Worm (Caenorhabditis elegans) whole organism, mixed stage, embryonic: ENCODE data around the gene F47B10.5.

Experiments
- M03D4.4 ChIP-seq: sonication (generic microtip); optimal IDR thresholded peaks from 2 replicates; lab custom pipeline; 2017; ENCODE audit warnings: mild to moderate bottlenecking, missing genetic modification characterization, missing compliant biosample characterization
- bed-3 ChIP-seq: fragments of 200-800 bp; sonication (Bioruptor generic); optimal IDR thresholded peaks from 3 replicates; lab custom pipeline; 2018; ENCODE audit warnings: mild to moderate bottlenecking, missing genetic modification characterization, moderate library complexity, missing compliant biosample characterization
- blmp-1 ChIP-seq: fragments of 150-350 bp; optimal IDR thresholded peaks from 2 replicates; lab custom pipeline; 2014; ENCODE audit warnings: missing biosample characterization, missing genetic modification characterization
- ces-1 ChIP-seq: fragments of 150-350 bp; optimal IDR thresholded peaks from 2 replicates; lab custom pipeline; 2014; ENCODE audit warnings: missing biosample characterization, missing genetic modification reagents, missing genetic modification characterization
- cnd-1 ChIP-seq: fragments of 200-800 bp; sonication (Bioruptor generic); optimal IDR thresholded peaks from 2 replicates; lab custom pipeline; 2018; ENCODE audit warnings: mild to moderate bottlenecking, missing genetic modification characterization, missing compliant biosample characterization
- drap-1 ChIP-seq: fragments of 200-800 bp; sonication (Bioruptor generic); optimal IDR thresholded peaks from 3 replicates; lab custom pipeline; 2018; ENCODE audit warnings: mild to moderate bottlenecking, missing genetic modification characterization, missing compliant biosample characterization
- elt-1 ChIP-seq: sonication (generic microtip); optimal IDR thresholded peaks from 2 replicates; lab custom pipeline; 2017; ENCODE audit warnings: missing genetic modification characterization, mild to moderate bottlenecking, missing compliant biosample characterization, antibody characterized with exemption, moderate library complexity, borderline replicate concordance; ENCODE audit not compliant: insufficient read depth
- elt-3 ChIP-seq: fragments of 150-350 bp; optimal IDR thresholded peaks from 2 replicates; lab custom pipeline; 2014; ENCODE audit warnings: missing biosample characterization, missing genetic modification characterization
- flh-1 ChIP-seq: fragments of 200-800 bp; sonication (Bioruptor generic); optimal IDR thresholded peaks from 2 replicates; lab custom pipeline; 2018; ENCODE audit warnings: mild to moderate bottlenecking, missing genetic modification characterization, moderate library complexity, missing compliant biosample characterization
- ham-2 ChIP-seq: fragments of 200-800 bp; sonication (Bioruptor generic); optimal IDR thresholded peaks from 2 replicates; lab custom pipeline; 2018; ENCODE audit warnings: mild to moderate bottlenecking, missing genetic modification characterization, missing compliant biosample characterization
- hlh-1 ChIP-seq: fragments of 150-350 bp; optimal IDR thresholded peaks from 2 replicates; lab custom pipeline; 2014; ENCODE audit warnings: missing biosample characterization, missing genetic modification reagents, missing genetic modification characterization
- lin-13 ChIP-seq: fragments of 150-350 bp; optimal IDR thresholded peaks from 2 replicates; lab custom pipeline; 2014; ENCODE audit warnings: missing biosample characterization, missing genetic modification characterization
- lin-32 ChIP-seq: fragments of 200-800 bp; sonication (Bioruptor generic); optimal IDR thresholded peaks from 2 replicates; lab custom pipeline; 2018; ENCODE audit warnings: mild to moderate bottlenecking, missing genetic modification characterization, missing compliant biosample characterization
- mep-1 ChIP-seq: fragments of 150-350 bp; optimal IDR thresholded peaks from 2 replicates; lab custom pipeline; 2017; ENCODE audit warnings: missing biosample characterization, missing genetic modification reagents, missing genetic modification characterization, inconsistent platforms
- nhr-12 ChIP-seq: fragments of 150-350 bp; optimal IDR thresholded peaks from 2 replicates; lab custom pipeline; 2014; ENCODE audit warnings: missing biosample characterization, missing genetic modification characterization
- nhr-2 ChIP-seq: fragments of 150-350 bp; optimal IDR thresholded peaks from 2 replicates; lab custom pipeline; 2014; ENCODE audit warnings: missing biosample characterization, missing genetic modification characterization
- nhr-237 ChIP-seq: fragments of 150-350 bp; optimal IDR thresholded peaks from 2 replicates; lab custom pipeline; 2014; ENCODE audit warnings: missing biosample characterization, missing genetic modification characterization
- nhr-28 ChIP-seq: fragments of 150-350 bp; optimal IDR thresholded peaks from 2 replicates; lab custom pipeline; 2014; ENCODE audit warnings: missing biosample characterization, missing genetic modification characterization
- nhr-76 ChIP-seq: sonication (generic microtip); optimal IDR thresholded peaks from 2 replicates; lab custom pipeline; 2017; ENCODE audit warnings: missing biosample characterization, missing genetic modification characterization
- pha-4 ChIP-seq: fragments of 150-350 bp; optimal IDR thresholded peaks from 2 replicates; lab custom pipeline; 2018; ENCODE audit warnings: missing biosample characterization, missing genetic modification reagents, missing genetic modification characterization
- sem-2 ChIP-seq: fragments of 200-800 bp; sonication (Bioruptor generic); optimal IDR thresholded peaks from 2 replicates; lab custom pipeline; 2018; ENCODE audit warnings: mild to moderate bottlenecking, missing genetic modification characterization, missing compliant biosample characterization
- sptf-1 ChIP-seq: sonication (generic microtip); optimal IDR thresholded peaks from 2 replicates; lab custom pipeline; 2017; ENCODE audit warnings: mild to moderate bottlenecking, missing genetic modification characterization, moderate library complexity, missing compliant biosample characterization
- tbx-8 ChIP-seq: fragments of 200-800 bp; sonication (Bioruptor generic); optimal IDR thresholded peaks from 2 replicates; lab custom pipeline; 2018; ENCODE audit warnings: mild to moderate bottlenecking, missing genetic modification characterization, moderate library complexity, missing compliant biosample characterization
- unc-39 ChIP-seq: fragments of 150-350 bp; optimal IDR thresholded peaks from 2 replicates; lab custom pipeline; 2014; ENCODE audit warnings: missing biosample characterization, missing genetic modification characterization
- unc-62 ChIP-seq: fragments of 150-350 bp; optimal IDR thresholded peaks from 2 replicates; lab custom pipeline; 2014; ENCODE audit warnings: missing biosample characterization, missing genetic modification reagents, missing genetic modification characterization
- zip-8 ChIP-seq: fragments of 150-350 bp; optimal IDR thresholded peaks from 2 replicates; lab custom pipeline; 2014; ENCODE audit warnings: missing biosample characterization, missing genetic modification characterization

The F47B10.5 gene

ce11 chrX:10890456-10890855 is at the start of gene F47B10.5:
Gene F47B10.5 (minus strand): TSS chrX:10890556.
- TF ChIP-seq zip-8: no peak

DNA sequence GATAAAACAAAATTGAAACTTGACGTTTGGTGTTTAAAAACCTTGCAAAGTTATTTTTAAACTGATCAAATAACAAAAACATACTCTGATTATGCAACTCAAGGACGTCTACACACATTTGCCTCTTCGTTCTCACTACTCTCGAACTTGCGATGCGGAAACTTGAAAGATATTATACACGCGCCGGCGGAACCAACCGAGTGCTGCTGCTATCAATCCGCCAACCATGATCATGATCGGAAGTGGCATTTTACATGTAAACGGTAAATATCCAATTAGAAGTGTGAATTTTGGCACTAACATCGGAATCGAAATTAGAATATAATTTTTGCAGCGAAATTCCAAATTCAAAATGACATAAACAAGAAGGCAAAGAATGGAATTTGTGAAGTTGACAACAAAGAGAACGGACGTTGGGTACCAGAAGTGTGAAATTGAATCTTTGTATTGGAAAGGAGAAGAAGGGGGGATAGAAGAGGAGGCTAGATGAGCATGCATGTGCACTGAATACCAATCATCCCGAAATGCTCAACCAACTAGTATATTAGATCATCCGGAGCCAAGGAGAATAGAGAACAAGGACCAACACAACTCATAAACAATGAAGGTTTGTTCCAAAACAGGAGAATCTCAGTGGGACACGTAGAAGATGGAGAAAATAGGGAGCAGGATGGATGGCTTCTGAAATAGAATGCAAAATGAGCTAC is 43.1 kb upstream of the F47B10.5 start:
- peak; percentile 79 for TF ChIP-seq ces-1
- TF ChIP-seq pha-4 (tag; lab: Kevin White, UChicago): no peak

DNA sequence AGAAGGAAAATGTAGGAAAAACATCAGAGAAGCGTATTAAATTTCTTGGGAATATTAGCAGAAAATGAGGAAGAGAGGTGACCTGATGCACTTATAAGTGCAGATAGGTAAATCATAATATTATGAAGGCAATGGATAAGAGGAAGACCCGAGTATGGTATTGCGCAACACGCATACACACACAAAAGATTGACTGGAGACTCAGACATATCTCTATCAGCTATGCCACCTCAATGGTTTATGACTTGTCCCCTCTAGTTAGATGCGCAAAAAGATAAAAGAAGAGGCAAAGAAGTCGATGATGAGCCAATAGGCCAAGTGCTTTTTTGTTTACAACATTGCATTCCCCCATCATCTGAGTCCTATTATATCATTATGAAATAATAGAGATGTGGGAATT is 41.7 kb upstream of the F47B10.5 start:
- TF ChIP-seq nhr-12 (tag; lab: Kevin White, UChicago) (no peak), blmp-1 (tag; lab: Kevin White, UChicago) (no peak), nhr-76 (tag; lab: Kevin White, UChicago) (no peak), hlh-1 (tag; lab: Kevin White, UChicago) (no peak), sem-2 (GFP tag; lab: Kevin White, UChicago) (no peak), ham-2 (GFP tag; lab: Kevin White, UChicago) (peak; percentile 32), elt-1 (tag; lab: Kevin White, UChicago) (peak; percentile 91), zip-8 (peak; percentile 88), nhr-2 (tag; lab: Kevin White, UChicago) (peak; percentile 86), unc-62 (GFP tag; lab: Kevin White, UChicago) (peak; percentile 66)

ce11 chrX:10928948-10929563 is 38.7 kb upstream of the F47B10.5 start, which contains the start of gene dgn-1:
Gene dgn-1 (minus strand): TSS chrX:10928998.
- TF ChIP-seq unc-62 (GFP tag; lab: Kevin White, UChicago) (no peak), drap-1 (no peak), nhr-28 (tag; lab: Kevin White, UChicago) (no peak), sptf-1 (tag; lab: Kevin White, UChicago) (no peak), flh-1 (GFP tag; lab: Kevin White, UChicago) (no peak), unc-39 (tag; lab: Kevin White, UChicago) (no peak), nhr-237 (tag; lab: Kevin White, UChicago) (no peak), cnd-1 (tag; lab: Kevin White, UChicago) (no peak), elt-3 (tag; lab: Kevin White, UChicago) (no peak)

DNA sequence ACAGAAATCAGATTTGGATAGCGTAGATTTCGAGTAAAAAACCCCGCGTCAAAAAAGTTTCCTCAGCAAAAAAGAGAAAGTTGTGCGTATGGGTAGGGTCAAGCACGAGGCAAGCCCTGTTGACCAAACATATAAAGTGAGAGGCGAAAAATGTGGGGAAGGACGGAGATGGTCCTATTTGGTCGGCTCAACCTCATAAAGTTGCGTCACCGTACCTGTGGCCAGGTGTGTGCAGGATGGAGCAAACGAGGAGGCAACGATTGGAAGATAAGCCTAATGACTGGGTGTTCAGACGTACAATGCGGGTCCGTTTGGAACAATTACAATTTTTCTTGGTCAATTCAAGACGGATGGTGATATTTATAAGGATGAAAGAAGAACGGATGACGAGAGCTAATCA is 36.8 kb upstream of the F47B10.5 start:
- TF ChIP-seq lin-32 (GFP tag; lab: Kevin White, UChicago) (peak; percentile 68), ces-1 (no peak), zip-8 (peak; percentile 34), unc-62 (GFP tag; lab: Kevin White, UChicago) (no peak), tbx-8 (GFP tag; lab: Kevin White, UChicago) (no peak), nhr-2 (tag; lab: Kevin White, UChicago) (peak; percentile 57), ham-2 (GFP tag; lab: Kevin White, UChicago) (no peak), blmp-1 (tag; lab: Kevin White, UChicago) (no peak)

DNA sequence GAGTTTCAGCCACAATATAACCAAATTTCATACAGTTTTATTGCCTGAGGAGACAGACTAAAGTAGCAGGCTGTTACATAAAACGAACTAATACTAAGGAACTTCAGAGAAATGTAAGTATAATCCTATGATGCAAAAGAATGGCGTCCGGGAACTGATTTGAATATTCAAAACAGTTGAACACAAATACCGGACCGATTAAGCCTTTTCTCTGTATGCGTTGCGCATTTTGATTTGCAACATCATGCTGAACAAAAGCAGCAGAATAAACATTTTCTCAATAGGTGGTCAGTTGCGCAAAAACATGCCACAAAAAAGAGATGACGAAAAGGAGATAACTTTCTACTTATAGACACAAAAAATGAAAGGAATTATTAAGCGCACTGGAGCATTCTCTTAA is 33.7 kb upstream of the F47B10.5 start:
- TF ChIP-seq unc-62 (GFP tag; lab: Kevin White, UChicago) (no peak), nhr-237 (tag; lab: Kevin White, UChicago) (no peak), nhr-76 (tag; lab: Kevin White, UChicago) (no peak), blmp-1 (tag; lab: Kevin White, UChicago) (no peak), mep-1 (no peak), tbx-8 (GFP tag; lab: Kevin White, UChicago) (no peak), sem-2 (GFP tag; lab: Kevin White, UChicago) (no peak), M03D4.4 (tag; lab: Kevin White, UChicago) (no peak), ham-2 (GFP tag; lab: Kevin White, UChicago) (no peak), lin-13 (tag; lab: Kevin White, UChicago) (no peak), flh-1 (GFP tag; lab: Kevin White, UChicago) (no peak), bed-3 (GFP tag; lab: Kevin White, UChicago) (no peak), pha-4 (tag; lab: Kevin White, UChicago) (no peak)
- TF ChIP-seq, all 35 proteins: peak for 0
